Worm (Caenorhabditis elegans): Measurements from ENCODE around the gene C17G10.7.

DNA sequence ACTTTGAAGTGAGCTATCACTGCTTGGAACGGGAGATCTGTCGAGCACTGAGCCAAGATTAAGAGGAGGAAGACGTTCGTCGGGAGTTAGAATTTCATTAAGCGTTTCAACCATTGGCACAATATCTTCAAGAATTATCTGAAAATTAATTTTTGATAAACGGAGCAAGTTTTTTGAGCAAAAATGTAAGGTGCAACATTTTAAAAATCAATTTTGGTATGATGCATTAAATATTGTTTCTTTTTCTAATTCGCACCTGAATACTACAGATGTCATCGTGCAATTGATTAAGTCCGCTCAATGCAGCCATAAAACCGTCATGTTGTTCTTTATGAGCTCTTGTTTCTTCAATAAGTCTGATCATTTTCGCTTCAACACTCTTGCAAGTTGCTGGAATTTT, 40.6 kb upstream of the C17G10.7 start, which contains the start of gene ddl-1:
- TF ChIP-seq egl-27 (tag; optimal IDR thresholded peaks at IDR 0.05) (no peak), snpc-4 (tag; optimal IDR thresholded peaks at IDR 0.05) (no peak), elt-3 (tag; optimal IDR thresholded peaks at IDR 0.05) (no peak), R02D3.7 (tag; optimal IDR thresholded peaks at IDR 0.05) (no peak)

Measured in whole organism, L2 larva.